Worm (Caenorhabditis elegans) whole organism, L4/young adult: ENCODE results near the gene chil-22.
"Not testable (repeated sequence)": the region's sequence is repeated elsewhere in the genome, so short reads cannot be mapped to it uniquely, and the experiment has no call there.

Source experiments
- W03F9.2 ChIP-seq: fragments of 150-350 bp; optimal IDR thresholded peaks from 2 replicates; lab custom pipeline; 2014; ENCODE audit warnings: missing biosample characterization, missing genetic modification characterization
- dao-5 ChIP-seq: sonication (generic microtip); optimal IDR thresholded peaks from 2 replicates; lab custom pipeline; 2016; ENCODE audit warnings: missing genotype, missing genetic modification characterization, moderate library complexity, missing compliant biosample characterization
- him-1 ChIP-seq: sonication (generic microtip); optimal IDR thresholded peaks from 2 replicates; lab custom pipeline; 2016; ENCODE audit warnings: missing genotype, missing genetic modification reagents, missing genetic modification characterization, missing compliant biosample characterization

Gene chil-22

DNA sequence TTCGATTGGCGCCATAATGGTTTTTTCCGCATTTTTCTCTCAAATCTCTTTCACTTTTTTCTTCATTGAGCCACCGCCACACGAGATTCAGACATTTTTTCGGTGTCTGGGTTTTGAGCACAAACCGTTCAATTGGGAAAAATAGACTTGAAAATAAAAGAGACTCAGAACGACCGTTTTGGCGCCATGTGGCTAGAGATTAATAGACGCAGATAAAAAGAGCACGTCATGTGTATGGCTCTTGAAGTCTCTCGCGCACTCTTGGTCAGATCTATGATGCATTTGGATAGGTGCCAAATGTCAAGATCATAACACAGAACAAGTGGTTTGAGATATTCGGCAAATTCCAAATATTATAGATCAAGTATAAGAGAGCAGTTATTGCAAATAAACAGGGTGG, 15.4 kb upstream of the chil-22 start:
- TF ChIP-seq dao-5 (no peak), W03F9.2 (tag; lab: Kevin White, UChicago) (no peak), him-1 (tag; lab: Kevin White, UChicago) (no peak)

DNA sequence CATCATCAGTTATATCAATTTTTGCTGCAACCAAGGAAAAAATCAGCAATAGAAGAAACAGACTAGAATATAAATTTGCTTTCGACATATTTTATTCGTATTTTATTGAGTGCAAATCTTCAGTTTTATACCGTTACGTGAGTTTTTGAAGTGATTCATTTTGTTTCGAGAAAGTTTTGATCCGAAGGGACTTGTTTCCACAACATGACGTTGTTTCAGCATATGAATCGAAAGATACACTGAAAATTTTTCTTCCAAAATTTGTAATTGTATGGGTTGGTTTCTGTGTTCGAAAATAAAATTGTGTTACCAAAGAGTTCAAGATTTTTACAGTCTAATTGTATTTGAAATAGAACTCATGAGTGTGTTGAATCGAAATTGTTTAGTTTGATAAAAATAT, 14.0 kb upstream of the chil-22 start, which contains the start of gene T19H5.7:
T19H5.7 (minus strand) TSS at position 101 of the 400 bp plus-strand sequence.
- TF ChIP-seq him-1 (tag; lab: Kevin White, UChicago) = no peak
- no peak for TF ChIP-seq W03F9.2 (tag; lab: Kevin White, UChicago)
- no peak for TF ChIP-seq dao-5

DNA sequence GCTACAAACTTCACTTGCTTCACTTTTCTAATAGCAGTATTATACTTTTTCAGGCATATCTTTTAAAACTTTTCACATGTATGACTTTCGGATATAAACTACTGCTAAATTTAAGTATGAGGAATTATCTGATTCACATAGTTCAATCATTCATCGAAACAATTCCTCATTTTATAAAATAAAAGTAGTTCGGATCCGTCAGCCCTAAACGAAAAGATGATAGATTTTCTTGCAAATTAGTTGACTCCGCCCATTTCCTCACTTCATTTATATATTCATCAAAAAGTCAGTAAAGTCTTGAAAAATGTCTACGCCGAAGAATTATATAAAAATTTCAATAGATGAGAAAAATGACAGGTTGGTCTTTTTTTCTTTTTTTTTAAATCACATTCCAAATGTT, 11.6 kb upstream of the chil-22 start, which contains the start of gene chil-27:
chil-27 (plus strand) TSS at position 301 of the 400 bp plus-strand sequence.
- TF ChIP-seq him-1 (tag; lab: Kevin White, UChicago) (no peak), W03F9.2 (tag; lab: Kevin White, UChicago) (no peak), dao-5 (no peak)

DNA sequence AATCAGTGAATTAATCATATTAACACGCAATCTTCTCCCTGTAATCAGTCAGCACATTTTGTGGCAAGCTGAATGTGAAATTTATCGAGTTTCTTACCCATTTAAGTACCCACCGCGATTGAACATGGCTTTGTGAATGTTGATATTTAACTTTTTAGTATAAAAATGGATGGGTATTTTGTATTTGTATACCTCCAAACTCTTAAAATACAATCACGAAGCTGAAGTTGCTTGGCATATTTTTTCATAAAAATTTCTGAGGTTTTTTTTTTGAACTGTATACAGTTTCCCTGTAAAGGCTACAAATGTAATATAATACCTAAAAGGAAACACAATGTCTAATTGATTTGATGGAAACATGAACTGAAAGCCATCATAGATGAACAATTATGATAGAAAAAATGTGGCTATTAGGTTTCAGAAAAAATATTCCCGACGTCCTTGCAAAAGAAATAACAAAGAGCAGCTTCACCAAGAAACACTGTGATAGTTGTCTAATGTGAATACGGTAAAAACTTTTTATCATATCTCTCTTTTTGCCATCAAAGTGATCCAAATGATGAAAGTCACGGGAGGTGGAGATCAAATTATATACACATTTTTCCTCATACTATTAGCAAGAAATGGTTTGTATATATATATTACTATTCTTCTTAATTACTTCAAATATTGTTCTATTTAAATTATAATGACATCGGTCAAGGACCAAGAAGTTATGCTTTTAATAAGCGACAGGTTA, 8.5 kb upstream of the chil-22 start, which contains the start of the genes chil-25 and chil-26:
chil-25 (minus strand) TSS at position 101 of the 739 bp plus-strand sequence.
chil-26 (plus strand) TSS at position 689 of the 739 bp plus-strand sequence.
- TF ChIP-seq him-1 (tag; lab: Kevin White, UChicago) (no peak), W03F9.2 (tag; lab: Kevin White, UChicago) (no peak), dao-5 (no peak)

DNA sequence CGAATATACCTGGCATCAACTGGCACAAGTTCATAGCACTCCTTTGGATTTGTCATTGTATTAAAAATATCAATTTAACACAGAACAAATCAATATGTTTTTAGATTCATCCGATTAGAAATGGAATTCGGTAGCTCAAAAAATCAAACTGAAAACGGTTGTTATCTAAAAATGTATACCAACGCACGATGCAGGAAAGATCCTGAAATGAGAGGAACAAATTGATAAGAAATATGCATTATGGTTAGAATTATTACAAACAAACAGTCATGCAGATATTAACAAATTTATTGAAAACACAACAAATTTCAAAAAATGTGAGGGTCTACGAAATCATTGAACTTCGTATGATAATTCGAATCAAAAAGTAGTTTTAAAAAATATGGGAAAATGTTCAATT, 4.0 kb upstream of the chil-22 start, which contains the start of gene T19H5.6:
T19H5.6 (minus strand) TSS at position 195 of the 400 bp plus-strand sequence.
- TF ChIP-seq dao-5 (no peak), him-1 (tag; lab: Kevin White, UChicago) (no peak), W03F9.2 (tag; lab: Kevin White, UChicago) (no peak)

DNA sequence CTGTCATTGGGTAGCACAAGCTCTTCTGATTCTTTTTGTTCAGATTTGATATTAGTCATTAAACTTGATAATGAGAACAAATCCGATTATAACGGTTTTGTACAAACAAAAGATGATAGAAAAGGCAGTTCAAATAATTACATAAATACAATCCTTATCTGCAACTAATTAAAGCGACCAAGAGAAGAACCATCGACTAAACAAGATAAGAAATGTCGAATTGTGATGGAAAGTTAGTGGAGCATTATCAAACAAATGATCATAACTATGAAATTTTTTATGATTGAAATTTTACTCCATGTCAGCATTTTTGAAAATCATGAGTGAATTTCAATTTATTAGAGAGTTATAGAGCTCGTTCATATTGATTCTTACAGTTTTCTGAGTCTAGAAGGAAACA, 2.4 kb upstream of the chil-22 start, which contains the start of gene chil-23:
chil-23 (minus strand) TSS at position 198 of the 400 bp plus-strand sequence.
- TF ChIP-seq dao-5 = no peak
- TF ChIP-seq W03F9.2 (tag; lab: Kevin White, UChicago) = no peak
- no peak for TF ChIP-seq him-1 (tag; lab: Kevin White, UChicago)

DNA sequence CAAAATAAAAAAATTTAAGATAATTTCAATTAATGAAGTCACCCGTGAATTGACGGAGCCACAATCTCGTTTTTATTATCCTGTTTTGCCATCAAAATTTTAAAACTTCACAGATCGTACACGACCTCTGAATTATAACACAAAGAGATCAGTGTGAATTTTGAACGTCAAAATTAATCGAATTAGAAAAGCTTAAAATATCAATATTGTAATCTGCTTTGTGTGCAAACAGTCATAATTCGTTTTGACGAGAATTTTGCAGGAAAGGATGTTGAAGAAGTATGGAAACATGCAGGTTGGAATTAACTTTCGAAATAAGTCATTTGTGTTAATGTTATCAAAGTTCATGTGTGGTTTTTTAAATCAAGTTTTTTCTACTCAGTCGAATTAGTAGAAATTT, 4.1 kb downstream of the chil-22 start, which contains the start of gene chil-21:
chil-21 (minus strand) TSS at position 101 of the 400 bp plus-strand sequence.
- not testable (repeated sequence) for TF ChIP-seq him-1 (tag; lab: Kevin White, UChicago); W03F9.2 (tag; lab: Kevin White, UChicago); dao-5

DNA sequence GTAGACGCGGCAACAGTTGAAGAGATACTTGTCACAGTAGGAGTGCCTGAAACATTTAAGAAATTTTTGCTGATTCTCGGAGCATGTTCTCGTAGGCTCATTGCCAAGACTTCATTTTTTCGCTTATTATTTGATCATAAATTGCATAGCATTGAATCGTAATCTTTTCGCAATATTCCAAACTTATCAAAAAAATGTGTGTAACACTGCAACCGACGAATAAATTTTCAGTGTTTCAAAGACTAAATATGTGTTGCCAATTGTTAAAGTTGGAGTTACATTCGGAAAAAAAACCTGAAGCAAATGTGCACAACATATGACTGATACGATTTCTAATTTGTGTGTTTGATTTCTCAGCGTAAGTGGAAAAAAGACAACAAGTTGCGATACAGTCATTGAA, 6.5 kb downstream of the chil-22 start, which contains the start of gene R09D1.14:
R09D1.14 (minus strand) TSS at position 101 of the 400 bp plus-strand sequence.
- not testable (repeated sequence) for TF ChIP-seq him-1 (tag; lab: Kevin White, UChicago); dao-5; W03F9.2 (tag; lab: Kevin White, UChicago)

DNA sequence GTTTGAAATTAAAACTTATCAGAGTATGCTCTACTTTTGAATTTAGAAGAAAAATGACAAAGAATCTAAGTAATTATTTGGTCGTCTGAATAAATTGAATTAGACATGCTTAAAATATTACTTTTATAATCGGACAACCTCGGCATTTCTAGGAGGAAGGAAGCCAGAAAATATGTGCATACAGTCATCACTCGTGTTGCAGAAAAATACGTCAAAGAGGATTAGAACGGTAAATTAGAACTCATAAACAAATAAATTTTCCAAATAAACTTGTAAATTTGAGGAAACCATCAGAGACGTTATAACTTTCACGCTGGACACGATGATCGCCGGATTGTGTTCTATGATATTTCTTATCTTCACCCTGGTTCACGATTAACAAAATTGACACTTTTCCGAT, 11.7 kb downstream of the chil-22 start, which contains the start of gene chil-19:
chil-19 (minus strand) TSS at position 101 of the 400 bp plus-strand sequence.
- TF ChIP-seq dao-5 (no peak), him-1 (tag; lab: Kevin White, UChicago) (no peak), W03F9.2 (tag; lab: Kevin White, UChicago) (no peak)

DNA sequence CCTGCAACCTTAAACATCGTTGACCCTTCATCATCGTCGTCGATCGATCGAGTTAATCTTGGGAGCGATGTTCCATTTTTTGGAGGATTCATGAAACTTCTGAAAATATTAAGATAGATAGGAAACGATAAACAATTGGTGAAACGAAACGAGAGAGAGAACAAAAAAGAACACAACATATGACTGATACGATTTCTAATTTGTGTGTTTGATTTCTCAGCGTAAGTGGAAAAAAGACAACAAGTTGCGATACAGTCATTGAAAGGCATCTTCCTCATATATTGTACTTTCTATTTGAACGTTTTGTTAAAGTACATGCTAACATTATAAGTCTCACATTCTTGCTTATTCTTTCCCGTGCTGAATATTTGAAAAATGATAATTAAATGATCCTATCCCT, 13.8 kb downstream of the chil-22 start, which contains the start of gene R09D1.12:
R09D1.12 (minus strand) TSS at position 101 of the 400 bp plus-strand sequence.
- not testable (repeated sequence) for TF ChIP-seq him-1 (tag; lab: Kevin White, UChicago); W03F9.2 (tag; lab: Kevin White, UChicago); dao-5

DNA sequence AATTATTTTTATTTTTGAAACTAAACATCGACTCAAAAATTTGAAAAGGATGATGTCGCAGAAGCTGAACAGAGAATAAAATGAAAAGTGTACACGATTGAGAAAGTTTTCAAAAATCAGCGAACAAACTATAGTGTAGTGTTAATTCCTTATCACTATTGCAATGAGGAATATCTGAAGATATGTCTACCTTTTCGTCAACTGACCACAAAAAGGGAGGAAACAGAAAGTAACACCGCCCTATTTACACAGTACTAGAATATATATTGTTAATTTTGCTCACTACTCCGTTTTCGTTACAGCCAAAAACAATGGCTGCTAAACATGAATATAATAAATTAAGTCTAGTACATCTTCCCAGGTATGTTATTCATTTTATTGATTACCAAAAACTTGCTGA, 18.0 kb downstream of the chil-22 start, which contains the start of gene chil-18:
chil-18 (plus strand) TSS at position 301 of the 400 bp plus-strand sequence.
- no peak for TF ChIP-seq W03F9.2 (tag; lab: Kevin White, UChicago)
- no peak for TF ChIP-seq dao-5
- no peak for TF ChIP-seq him-1 (tag; lab: Kevin White, UChicago)

DNA sequence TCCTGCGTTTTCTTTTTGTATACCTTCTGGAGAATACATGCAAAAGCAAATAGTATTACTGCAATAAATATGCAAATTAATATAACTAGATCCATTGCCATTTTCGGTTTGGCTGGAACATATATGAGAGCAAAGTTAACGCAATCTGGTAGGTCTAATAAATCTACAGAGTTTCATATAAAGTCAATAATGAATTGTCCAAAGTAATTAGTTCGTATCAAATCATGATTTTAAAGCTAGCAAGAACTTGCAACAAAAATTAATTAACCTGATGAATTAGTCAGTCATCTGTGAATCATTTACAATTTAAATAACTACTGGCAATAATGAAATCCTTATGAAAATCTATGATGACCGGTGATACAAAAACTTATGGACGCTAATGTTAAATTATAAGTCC, 20.6 kb downstream of the chil-22 start, which contains the start of gene R09D1.13:
R09D1.13 (minus strand) TSS at position 101 of the 400 bp plus-strand sequence.
- TF ChIP-seq W03F9.2 (tag; lab: Kevin White, UChicago) (no peak), dao-5 (no peak), him-1 (tag; lab: Kevin White, UChicago) (no peak)

DNA sequence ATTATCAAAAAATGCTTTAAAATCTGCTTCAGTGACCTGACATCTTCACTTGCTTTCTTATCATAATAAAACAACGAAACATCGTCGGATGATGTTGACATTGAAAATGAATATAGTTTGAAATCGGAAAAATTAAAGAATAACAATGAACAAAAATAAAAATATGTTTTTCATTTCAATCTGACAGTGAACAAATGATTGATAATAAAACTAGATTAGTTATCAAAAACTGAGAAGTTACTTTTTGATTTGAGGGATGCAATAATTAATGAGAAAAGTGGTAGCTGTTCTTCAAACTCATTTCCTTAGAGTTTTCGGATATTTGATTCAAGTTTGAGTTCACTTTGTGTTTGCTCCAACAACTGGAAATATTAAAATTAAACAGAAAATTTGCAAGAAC, 22.5 kb downstream of the chil-22 start, which contains the start of gene chil-15:
chil-15 (minus strand) TSS at position 101 of the 400 bp plus-strand sequence.
- no peak for TF ChIP-seq W03F9.2 (tag; lab: Kevin White, UChicago)
- TF ChIP-seq him-1 (tag; lab: Kevin White, UChicago) = no peak
- no peak for TF ChIP-seq dao-5
